Worm (Caenorhabditis elegans) whole organism, L1 larva: ENCODE measurements around the gene mdt-15.

Source experiments
- C04F5.9 ChIP-seq: sonication (generic microtip); optimal IDR thresholded peaks from 2 replicates; lab custom pipeline; 2016; ENCODE audit warnings: missing genetic modification characterization, missing compliant biosample characterization
- F16B12.6 ChIP-seq: fragments of 150-350 bp; optimal IDR thresholded peaks from 2 replicates; lab custom pipeline; 2014; ENCODE audit warnings: missing biosample characterization, missing genetic modification characterization
- Y116A8C.19 ChIP-seq: sonication (generic microtip); optimal IDR thresholded peaks from 2 replicates; lab custom pipeline; 2016; ENCODE audit warnings: missing compliant biosample characterization, missing genetic modification characterization, borderline replicate concordance
- aha-1 ChIP-seq: fragments of 150-350 bp; optimal IDR thresholded peaks from 2 replicates; lab custom pipeline; 2014; ENCODE audit warnings: missing biosample characterization, missing genetic modification characterization
- alr-1 ChIP-seq: fragments of 200-800 bp; sonication (Bioruptor generic); optimal IDR thresholded peaks from 2 replicates; lab custom pipeline; 2018; ENCODE audit warnings: borderline replicate concordance, mild to moderate bottlenecking, missing genetic modification characterization, missing compliant biosample characterization
- aly-2 ChIP-seq: fragments of 150-350 bp; optimal IDR thresholded peaks from 2 replicates; lab custom pipeline; 2014; ENCODE audit warnings: missing biosample characterization, missing genetic modification characterization
- ama-1 ChIP-seq: fragments of 150-350 bp; optimal IDR thresholded peaks from 2 replicates; lab custom pipeline; 2014
- ceh-8 ChIP-seq: fragments of 200-800 bp; sonication (Bioruptor generic); optimal IDR thresholded peaks from 2 replicates; lab custom pipeline; 2018; ENCODE audit warnings: mild to moderate bottlenecking, missing genetic modification characterization, moderate library complexity, missing compliant biosample characterization
- ceh-90 ChIP-seq: sonication (generic microtip); optimal IDR thresholded peaks from 2 replicates; lab custom pipeline; 2016; ENCODE audit warnings: missing genetic modification characterization, missing compliant biosample characterization
- ces-1 ChIP-seq: fragments of 150-350 bp; optimal IDR thresholded peaks from 2 replicates; lab custom pipeline; 2014; ENCODE audit warnings: missing biosample characterization, missing genetic modification reagents, missing genetic modification characterization
- dpl-1 ChIP-seq, 3 experiments: fragments of 150-350 bp in 2 of 3; sonication (generic microtip) in 1 of 3; optimal IDR thresholded peaks; 2 replicates each; lab custom pipeline; 2014 to 2017; ENCODE audit warnings: missing biosample characterization in 3 of 3, missing genetic modification characterization in 3 of 3, missing genetic modification reagents in 3 of 3
- efl-1 ChIP-seq, 4 experiments: fragments of 150-350 bp; optimal IDR thresholded peaks in 3 of 4; peaks in 1 of 4; 1 replicate in 1 of 4; 2 replicates in 3 of 4; lab custom pipeline; 2014; ENCODE audit warnings: missing biosample characterization in 2 of 4, missing genetic modification characterization in 2 of 4, missing genetic modification reagents in 2 of 4
- efl-3 ChIP-seq: fragments of 200-800 bp; sonication (Bioruptor generic); optimal IDR thresholded peaks from 2 replicates; lab custom pipeline; 2018; ENCODE audit warnings: mild to moderate bottlenecking, missing genetic modification characterization, missing compliant biosample characterization
- elt-3 ChIP-seq, 6 experiments: fragments of 150-350 bp in 1 of 6; sonication (generic microtip); optimal IDR thresholded peaks; 2 replicates each; lab custom pipeline; 2017 to 2018; ENCODE audit warnings: missing biosample characterization in 6 of 6, missing genetic modification characterization in 6 of 6, inconsistent platforms in 1 of 6
- ets-5 ChIP-seq: fragments of 200-800 bp; sonication (Bioruptor generic); IDR thresholded peaks from 2 replicates; pipeline ENCODE4 v1.3.6; 2022; ENCODE audit warnings: missing genetic modification characterization, missing compliant biosample characterization
- fkh-10 ChIP-seq: sonication (generic microtip); optimal IDR thresholded peaks from 2 replicates; lab custom pipeline; 2017; ENCODE audit warnings: missing biosample characterization, missing genetic modification reagents, missing genetic modification characterization
- grh-1 ChIP-seq: fragments of 200-800 bp; sonication (Bioruptor generic); IDR thresholded peaks from 2 replicates; pipeline ENCODE4 v1.3.6; 2022; ENCODE audit warnings: missing genetic modification reagents, missing genetic modification characterization, missing compliant biosample characterization
- hlh-17 ChIP-seq: fragments of 200-800 bp; sonication (Bioruptor generic); optimal IDR thresholded peaks from 2 replicates; lab custom pipeline; 2018; ENCODE audit warnings: missing genetic modification characterization, mild to moderate bottlenecking, missing compliant biosample characterization, moderate library complexity, borderline replicate concordance
- isw-1 ChIP-seq: fragments of 200-800 bp; sonication (Bioruptor generic); IDR thresholded peaks from 2 replicates; pipeline ENCODE4 v1.3.6; 2022; ENCODE audit warnings: missing genetic modification characterization, missing compliant biosample characterization
- lin-14 ChIP-seq: fragments of 200-800 bp; sonication (Bioruptor generic); optimal IDR thresholded peaks from 2 replicates; lab custom pipeline; 2018; ENCODE audit warnings: mild to moderate bottlenecking, missing genetic modification characterization, moderate library complexity, missing compliant biosample characterization
- lin-35 ChIP-seq, 2 experiments: fragments of 150-350 bp; optimal IDR thresholded peaks; 2 replicates each; lab custom pipeline; 2014; ENCODE audit warnings: missing biosample characterization in 2 of 2, missing genetic modification characterization in 2 of 2, missing genetic modification reagents in 2 of 2
- lir-3 ChIP-seq: sonication (generic microtip); optimal IDR thresholded peaks from 2 replicates; lab custom pipeline; 2016; ENCODE audit warnings: mild to moderate bottlenecking, missing genetic modification characterization, moderate library complexity, missing compliant biosample characterization; ENCODE audit not compliant: poor library complexity
- lsy-2 ChIP-seq, 2 experiments: fragments of 150-350 bp; optimal IDR thresholded peaks; 2 replicates each; lab custom pipeline; 2014; ENCODE audit warnings: missing biosample characterization in 2 of 2, missing genetic modification characterization in 2 of 2
- mdl-1 ChIP-seq, 2 experiments: fragments of 150-350 bp; optimal IDR thresholded peaks; 2 replicates each; lab custom pipeline; 2014 to 2017; ENCODE audit warnings: missing biosample characterization in 2 of 2, missing genetic modification characterization in 2 of 2, inconsistent platforms in 1 of 2
- mef-2 ChIP-seq: fragments of 150-350 bp; optimal IDR thresholded peaks from 2 replicates; lab custom pipeline; 2014; ENCODE audit warnings: missing biosample characterization, missing genetic modification characterization
- nhr-11 ChIP-seq: fragments of 150-350 bp; optimal IDR thresholded peaks from 2 replicates; lab custom pipeline; 2014; ENCODE audit warnings: missing biosample characterization, missing genetic modification characterization
- nhr-12 ChIP-seq: sonication (generic microtip); optimal IDR thresholded peaks from 2 replicates; lab custom pipeline; 2017; ENCODE audit warnings: missing biosample characterization, missing genetic modification characterization
- nhr-28 ChIP-seq: fragments of 150-350 bp; optimal IDR thresholded peaks from 2 replicates; lab custom pipeline; 2014; ENCODE audit warnings: missing biosample characterization, missing genetic modification characterization
- nhr-47 ChIP-seq: sonication (generic microtip); optimal IDR thresholded peaks from 2 replicates; lab custom pipeline; 2016; ENCODE audit warnings: mild to moderate bottlenecking, missing genetic modification characterization, moderate library complexity, missing compliant biosample characterization
- nhr-71 ChIP-seq: sonication (generic microtip); optimal IDR thresholded peaks from 2 replicates; lab custom pipeline; 2016; ENCODE audit warnings: mild to moderate bottlenecking, missing genetic modification characterization, moderate library complexity, missing compliant biosample characterization
- nhr-77 ChIP-seq: fragments of 150-350 bp; optimal IDR thresholded peaks from 2 replicates; lab custom pipeline; 2014; ENCODE audit warnings: missing biosample characterization, missing genetic modification characterization
- nhr-84 ChIP-seq: sonication (generic microtip); optimal IDR thresholded peaks from 2 replicates; lab custom pipeline; 2017; ENCODE audit warnings: missing biosample characterization, missing genetic modification characterization
- nhr-85 ChIP-seq: sonication (generic microtip); peaks from one replicate; lab custom pipeline; 2016; ENCODE audit warnings: missing genetic modification characterization, inconsistent platforms, missing compliant biosample characterization
- pag-3 ChIP-seq: sonication (generic microtip); optimal IDR thresholded peaks from 2 replicates; lab custom pipeline; 2017; ENCODE audit warnings: missing genetic modification characterization, mild to moderate bottlenecking, missing compliant biosample characterization, antibody characterized with exemption, borderline replicate concordance; ENCODE audit not compliant: insufficient read depth
- pax-3 ChIP-seq: fragments of 200-800 bp; sonication (Bioruptor generic); optimal IDR thresholded peaks from 2 replicates; lab custom pipeline; 2018; ENCODE audit warnings: mild to moderate bottlenecking, missing genetic modification characterization, moderate library complexity, missing compliant biosample characterization
- pqm-1 ChIP-seq: sonication (generic microtip); optimal IDR thresholded peaks from 3 replicates; lab custom pipeline; 2017; ENCODE audit warnings: missing biosample characterization, missing genetic modification characterization
- rnt-1 ChIP-seq: sonication (generic microtip); optimal IDR thresholded peaks from 2 replicates; lab custom pipeline; 2016; ENCODE audit warnings: mild to moderate bottlenecking, missing genetic modification characterization, moderate library complexity, missing compliant biosample characterization
- skn-1 ChIP-seq: fragments of 150-350 bp; optimal IDR thresholded peaks from 2 replicates; lab custom pipeline; 2014; ENCODE audit warnings: missing biosample characterization, missing genetic modification characterization
- sox-4 ChIP-seq: sonication (generic microtip); optimal IDR thresholded peaks from 2 replicates; lab custom pipeline; 2016; ENCODE audit warnings: missing genetic modification characterization, missing compliant biosample characterization
- sptf-1 ChIP-seq: fragments of 150-350 bp; optimal IDR thresholded peaks from 2 replicates; lab custom pipeline; 2014; ENCODE audit warnings: missing biosample characterization, missing genetic modification characterization
- sup-37 ChIP-seq: fragments of 200-800 bp; sonication (Bioruptor generic); optimal IDR thresholded peaks from 2 replicates; lab custom pipeline; 2018; ENCODE audit warnings: mild to moderate bottlenecking, missing genetic modification characterization, missing compliant biosample characterization
- swsn-7 ChIP-seq: sonication (generic microtip); optimal IDR thresholded peaks from 2 replicates; lab custom pipeline; 2016; ENCODE audit warnings: missing genetic modification characterization, missing compliant biosample characterization
- tbx-2 ChIP-seq: sonication (generic microtip); optimal IDR thresholded peaks from 2 replicates; lab custom pipeline; 2016; ENCODE audit warnings: missing genetic modification characterization, missing compliant biosample characterization
- unc-130 ChIP-seq: fragments of 150-350 bp; optimal IDR thresholded peaks from 2 replicates; lab custom pipeline; 2017; ENCODE audit warnings: missing biosample characterization, missing genetic modification characterization, inconsistent platforms
- unc-86 ChIP-seq: sonication (generic microtip); optimal IDR thresholded peaks from 2 replicates; lab custom pipeline; 2016; ENCODE audit warnings: missing genetic modification characterization, missing compliant biosample characterization
- vab-15 ChIP-seq: sonication (generic microtip); optimal IDR thresholded peaks from 2 replicates; lab custom pipeline; 2017; ENCODE audit warnings: missing genotype, mild to moderate bottlenecking, missing genetic modification characterization, missing compliant biosample characterization
- xbp-1 ChIP-seq: sonication (generic microtip); optimal IDR thresholded peaks from 2 replicates; lab custom pipeline; 2016; ENCODE audit warnings: missing genetic modification characterization, missing compliant biosample characterization
- zag-1 ChIP-seq: fragments of 150-350 bp; optimal IDR thresholded peaks from 2 replicates; lab custom pipeline; 2014; ENCODE audit warnings: missing biosample characterization, missing genetic modification characterization
- zip-4 ChIP-seq: fragments of 200-800 bp; sonication (Bioruptor generic); optimal IDR thresholded peaks from 2 replicates; lab custom pipeline; 2018; ENCODE audit warnings: mild to moderate bottlenecking, missing genetic modification characterization, moderate library complexity, missing compliant biosample characterization

mdt-15 gene

ce11 chrIII:5842920-5843319 lies 9.4 kb upstream of the mdt-15 start:
- TF ChIP-seq nhr-71 (tag; lab: Kevin White, UChicago) (peak; percentile 9), nhr-85 (peak; percentile 44), lin-35 (GFP tag; optimal IDR thresholded peaks at IDR 0.05; lab: Kevin White, UChicago) (peak in 1 of 2 experiments; percentile 4), sox-4 (tag; lab: Kevin White, UChicago) (no peak), mdl-1 (tag; optimal IDR thresholded peaks at IDR 0.05; lab: Kevin White, UChicago) (no peak), lin-14 (GFP tag; lab: Kevin White, UChicago) (peak; percentile 53), efl-1 (optimal IDR thresholded peaks at IDR 0.05; lab: Kevin White, UChicago) (no peak), efl-1 (GFP tag; optimal IDR thresholded peaks at IDR 0.05 in 1 of 2; lab: Kevin White, UChicago) (peak in 1 of 2 experiments; percentile 51), skn-1 (tag; lab: Kevin White, UChicago) (no peak), grh-1 (GFP tag; lab: Robert Waterston, UW) (0 out of 2 replicates have a peak, but pooled peaks have one; percentile 27), dpl-1 (GFP tag; optimal IDR thresholded peaks at IDR 0.05; lab: Kevin White, UChicago) (peak in 1 of 3 experiments; percentile 5)

- TF ChIP-seq zag-1 (tag; lab: Kevin White, UChicago) (no peak), elt-3 (tag; optimal IDR thresholded peaks at IDR 0.05; lab: Kevin White, UChicago) (peak in 1 of 6 experiments; percentile 64), C04F5.9 (tag; lab: Kevin White, UChicago) (no peak), nhr-77 (tag; lab: Kevin White, UChicago) (no peak), pag-3 (tag; lab: Kevin White, UChicago) (no peak), ceh-90 (tag; lab: Kevin White, UChicago) (no peak), pax-3 (tag; lab: Kevin White, UChicago) (no peak), sptf-1 (tag; lab: Kevin White, UChicago) (no peak), nhr-84 (tag; lab: Kevin White, UChicago) (no peak), aly-2 (no peak), zip-4 (no peak), nhr-12 (tag; lab: Kevin White, UChicago) (no peak), vab-15 (tag; lab: Kevin White, UChicago) (no peak), lir-3 (tag; lab: Kevin White, UChicago) (no peak), nhr-47 (tag; lab: Kevin White, UChicago) (peak; percentile 59), alr-1 (no peak), aha-1 (tag; lab: Kevin White, UChicago) (no peak), unc-130 (tag; lab: Kevin White, UChicago) (no peak), F16B12.6 (tag; lab: Kevin White, UChicago) (no peak), ceh-8 (GFP tag; lab: Kevin White, UChicago) (no peak), tbx-2 (peak; percentile 46), swsn-7 (tag; lab: Kevin White, UChicago) (peak; percentile 21), efl-1 (optimal IDR thresholded peaks at IDR 0.05; lab: Kevin White, UChicago) (peak in 1 of 2 experiments; percentile 17), efl-1 (GFP tag; optimal IDR thresholded peaks at IDR 0.05 in 1 of 2; lab: Kevin White, UChicago) (peak; percentile 16 to 53), fkh-10 (no peak), dpl-1 (GFP tag; optimal IDR thresholded peaks at IDR 0.05; lab: Kevin White, UChicago) (peak in 2 of 3 experiments; percentile 31 to 37), xbp-1 (tag; lab: Kevin White, UChicago) (peak; percentile 7), ets-5 (GFP tag; lab: Robert Waterston, UW) (no peak), unc-86 (no peak), hlh-17 (GFP tag; lab: Kevin White, UChicago) (no peak), nhr-11 (no peak), Y116A8C.19 (no peak), skn-1 (tag; lab: Kevin White, UChicago) (peak; percentile 33), rnt-1 (peak; percentile 26), sup-37 (GFP tag; lab: Kevin White, UChicago) (no peak), ama-1 (lab: Kevin White, UChicago) (peak; percentile 33), efl-3 (GFP tag; lab: Kevin White, UChicago) (no peak), nhr-28 (tag; lab: Kevin White, UChicago) (no peak), isw-1 (GFP tag; lab: Robert Waterston, UW) (no peak), mef-2 (tag; lab: Kevin White, UChicago) (no peak), pqm-1 (tag; lab: Kevin White, UChicago) (no peak), lsy-2 (tag; optimal IDR thresholded peaks at IDR 0.05; lab: Kevin White, UChicago) (peak in 1 of 2 experiments; percentile 74), ces-1 (GFP tag; lab: Kevin White, UChicago) (no peak), sox-4 (tag; lab: Kevin White, UChicago) (no peak)
Measured at ce11 chrIII:5841676-5842075, 8.1 kb upstream of the mdt-15 start.
